Fruit fly (Drosophila melanogaster): ENCODE measurements around the gene Clp.

Gene Clp

dm6 chr2L:845341-846004, 25.7 kb downstream of the Clp start (continued):
- peak; percentile 44 for TF ChIP-seq sqz (GFP tag; optimal IDR thresholded peaks at IDR 0.05)
- TF ChIP-seq ac (GFP tag; optimal IDR thresholded peaks at IDR 0.05) = no peak
- TF ChIP-seq yki (optimal IDR thresholded peaks at IDR 0.05) = no peak
- peak; percentile 89 for TF ChIP-seq CG14441 (GFP tag; IDR thresholded peaks at IDR 0.05)
- peak; percentile 54 for TF ChIP-seq tio (GFP tag; optimal IDR thresholded peaks at IDR 0.05)
- TF ChIP-seq Hr3 (GFP tag; optimal IDR thresholded peaks at IDR 0.05) = peak; percentile 84
- peak; percentile 80 for TF ChIP-seq Atf-2 (GFP tag; optimal IDR thresholded peaks at IDR 0.05)
- peak; percentile 86 for TF ChIP-seq chn (GFP tag; optimal IDR thresholded peaks at IDR 0.05)
- TF ChIP-seq CG10431 (GFP tag; optimal IDR thresholded peaks at IDR 0.05) = peak; percentile 40
- TF ChIP-seq CG11093 (GFP tag; IDR thresholded peaks at IDR 0.05) = peak; percentile 87; the same call in 2 of the 3 replicates
- TF ChIP-seq CG2889 (GFP tag; IDR thresholded peaks at IDR 0.05) = peak; percentile 84
- peak; percentile 33 for TF ChIP-seq Usf (GFP tag; optimal IDR thresholded peaks at IDR 0.05)
- peak; percentile 80 for TF ChIP-seq Six4 (GFP tag; optimal IDR thresholded peaks at IDR 0.05)
- peak; percentile 92 for TF ChIP-seq NfI (GFP tag; optimal IDR thresholded peaks at IDR 0.05)
- TF ChIP-seq shn (GFP tag; optimal IDR thresholded peaks at IDR 0.05) = peak; percentile 85
- peak; percentile 91 for TF ChIP-seq NFAT (GFP tag; IDR thresholded peaks at IDR 0.05)
- peak; percentile 79 for TF ChIP-seq cas (GFP tag; IDR thresholded peaks at IDR 0.05)
- TF ChIP-seq Fer2 (tag; optimal IDR thresholded peaks at IDR 0.05) = peak; percentile 65
- peak; percentile 60 for TF ChIP-seq Bdp1 (GFP tag; optimal IDR thresholded peaks at IDR 0.05)
- peak; percentile 75 for TF ChIP-seq CG7357 (GFP tag; IDR thresholded peaks at IDR 0.05)
- peak; percentile 31 for TF ChIP-seq CG15696 (tag; optimal IDR thresholded peaks at IDR 0.05)
- peak; percentile 31 for TF ChIP-seq CG3995 (GFP tag; optimal IDR thresholded peaks at IDR 0.05)
- TF ChIP-seq kni (GFP tag; optimal IDR thresholded peaks at IDR 0.05) = no peak
- TF ChIP-seq nerfin-1 (tag; optimal IDR thresholded peaks at IDR 0.05) = peak; percentile 71
- TF ChIP-seq CG9876 (GFP tag; optimal IDR thresholded peaks at IDR 0.05) = peak; percentile 72
- peak; percentile 52 for TF ChIP-seq CG7987 (GFP tag; optimal IDR thresholded peaks at IDR 0.05)
- TF ChIP-seq sens-2 (GFP tag; IDR thresholded peaks at IDR 0.05) = peak; percentile 87
- peak; percentile 90 for TF ChIP-seq ken (GFP tag; IDR thresholded peaks at IDR 0.05)
- peak; percentile 59 for TF ChIP-seq salm (tag; optimal IDR thresholded peaks at IDR 0.05)
- TF ChIP-seq Dp (GFP tag; optimal IDR thresholded peaks at IDR 0.05) = no peak
- peak; percentile 71 for TF ChIP-seq CG11398 (GFP tag; optimal IDR thresholded peaks at IDR 0.05)
- peak in 1 of 2 experiments; percentile 82 for TF ChIP-seq Eip74EF (GFP tag; optimal IDR thresholded peaks at IDR 0.05)
- TF ChIP-seq H15 (GFP tag; IDR thresholded peaks at IDR 0.05) = peak; percentile 87
- TF ChIP-seq CG14014 (GFP tag; IDR thresholded peaks at IDR 0.05) = peak; percentile 90
- TF ChIP-seq CG10543 (GFP tag; optimal IDR thresholded peaks at IDR 0.05) = peak; percentile 62
- no peak for TF ChIP-seq cad (GFP tag; optimal IDR thresholded peaks at IDR 0.05)
- peak; percentile 88 for TF ChIP-seq CG1647 (GFP tag; optimal IDR thresholded peaks at IDR 0.05)
- no peak for TF ChIP-seq pan (optimal IDR thresholded peaks at IDR 0.05)
- TF ChIP-seq pan (GFP tag; optimal IDR thresholded peaks at IDR 0.05 in 1 of 2, IDR thresholded peaks at IDR 0.05 in 1 of 2) = peak in 1 of 2 experiments; percentile 92
- TF ChIP-seq sr (GFP tag; IDR thresholded peaks at IDR 0.05) = peak; percentile 100
- TF ChIP-seq eve (GFP tag; optimal IDR thresholded peaks at IDR 0.05) = no peak
- TF ChIP-seq CG7786 (GFP tag; optimal IDR thresholded peaks at IDR 0.05) = peak; percentile 90
- peak; percentile 83 for TF ChIP-seq CG11695 (GFP tag; IDR thresholded peaks at IDR 0.05)
- TF ChIP-seq sug (tag; optimal IDR thresholded peaks at IDR 0.05) = peak; percentile 75
- peak; percentile 73 for TF ChIP-seq disco-r (GFP tag; optimal IDR thresholded peaks at IDR 0.05)
- no peak for TF ChIP-seq sc (optimal IDR thresholded peaks at IDR 0.05)
- peak; percentile 62 for TF ChIP-seq sc (GFP tag; optimal IDR thresholded peaks at IDR 0.05)
- peak; percentile 63 for TF ChIP-seq fd64A (GFP tag; optimal IDR thresholded peaks at IDR 0.05)
- TF ChIP-seq CG43689 (GFP tag; IDR thresholded peaks at IDR 0.05) = peak; percentile 76
- peak; percentile 49; the same call in 1 of the 2 replicates for TF ChIP-seq ham (GFP tag; IDR thresholded peaks at IDR 0.05)
- peak; percentile 84 for TF ChIP-seq CG8944 (GFP tag; optimal IDR thresholded peaks at IDR 0.05)
